Worm (Caenorhabditis elegans): ENCODE measurements around the gene wht-6.

The wht-6 gene

DNA sequence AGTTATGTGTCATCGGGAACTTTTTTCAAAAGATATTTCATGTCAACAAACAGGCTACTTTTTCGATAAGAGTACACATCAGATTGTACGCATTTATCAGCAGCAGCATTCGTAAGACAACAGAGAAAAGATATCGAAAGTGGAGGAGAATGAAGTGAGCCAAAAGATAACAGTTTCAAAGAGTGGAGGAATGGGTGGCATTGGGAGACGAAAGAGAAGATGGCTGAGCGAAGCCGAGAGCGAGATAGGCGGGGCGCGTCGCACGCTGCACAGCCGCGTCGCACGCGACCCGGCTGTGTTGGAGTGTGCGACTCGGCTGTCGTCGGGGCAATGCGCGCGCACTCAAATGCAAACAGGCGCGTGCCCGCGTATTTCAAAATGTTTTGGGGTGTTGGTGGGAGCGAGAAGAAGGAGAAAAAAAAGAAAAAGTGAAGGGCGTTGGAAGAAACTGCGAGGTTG is 7.4 kb upstream of the wht-6 start (continued):
- TF ChIP-seq ceh-28 (tag; optimal IDR thresholded peaks at IDR 0.05) (no peak), mdl-1 (tag; optimal IDR thresholded peaks at IDR 0.05) (peak; percentile 81 to 95), dmd-8 (GFP tag; IDR thresholded peaks at IDR 0.05) (peak; percentile 88), zag-1 (tag; optimal IDR thresholded peaks at IDR 0.05) (no peak), R02D3.7 (tag; optimal IDR thresholded peaks at IDR 0.05) (no peak), tra-1 (GFP tag; IDR thresholded peaks at IDR 0.05) (peak; percentile 95), dpl-1 (GFP tag; optimal IDR thresholded peaks at IDR 0.05) (peak; percentile 75), sdz-12 (GFP tag; optimal IDR thresholded peaks at IDR 0.05) (peak; percentile 25), zfp-3 (GFP tag; conservative IDR thresholded peaks at IDR 0.05) (peak; percentile 87; the same call in 1 of the 2 replicates), cey-2 (tag; optimal IDR thresholded peaks at IDR 0.05; ENCODE audit: borderline replicate concordance, insufficient read depth) (no peak), T26A8.4 (GFP tag; IDR thresholded peaks at IDR 0.05) (peak; percentile 92), ceh-44 (GFP tag; IDR thresholded peaks at IDR 0.05) (no peak), nhr-6 (tag; optimal IDR thresholded peaks at IDR 0.05) (peak; percentile 91), duxl-1 (tag; optimal IDR thresholded peaks at IDR 0.05; ENCODE audit: poor library complexity) (peak; percentile 60), attf-4 (tag; optimal IDR thresholded peaks at IDR 0.05) (no peak), lsy-2 (tag; optimal IDR thresholded peaks at IDR 0.05) (peak; percentile 22 to 78), rbr-2 (tag; optimal IDR thresholded peaks at IDR 0.05) (peak; percentile 93), lim-7 (GFP tag; IDR thresholded peaks at IDR 0.05) (no peak), nhr-41 (GFP tag; IDR thresholded peaks at IDR 0.05) (0 out of 2 replicates have a peak, but pooled peaks have one; percentile 22), zip-2 (tag; optimal IDR thresholded peaks at IDR 0.05) (peak; percentile 11), lin-38 (GFP tag; IDR thresholded peaks at IDR 0.05) (peak; percentile 84), aly-2 (tag; optimal IDR thresholded peaks at IDR 0.05) (no peak), ceh-82 (tag; optimal IDR thresholded peaks at IDR 0.05) (no peak), saeg-2 (GFP tag; IDR thresholded peaks at IDR 0.05) (peak; percentile 70; the same call in 1 of the 2 replicates), ces-1 (GFP tag; optimal IDR thresholded peaks at IDR 0.05) (no peak), nhr-111 (GFP tag; optimal IDR thresholded peaks at IDR 0.05) (no peak), nhr-25 (tag; optimal IDR thresholded peaks at IDR 0.05; ENCODE audit: borderline replicate concordance, insufficient read depth) (peak; percentile 51), spr-1 (tag; optimal IDR thresholded peaks at IDR 0.05) (peak; percentile 77), nhr-77 (tag; optimal IDR thresholded peaks at IDR 0.05) (peak; percentile 85), mes-2 (tag; optimal IDR thresholded peaks at IDR 0.05; ENCODE audit: poor library complexity, severe bottlenecking) (peak; percentile 71), ZK337.2 (GFP tag; IDR thresholded peaks at IDR 0.05) (no peak), fos-1 (tag; optimal IDR thresholded peaks at IDR 0.05) (no peak), pqm-1 (tag; optimal IDR thresholded peaks at IDR 0.05) (peak; percentile 96), set-16 (GFP tag; IDR thresholded peaks at IDR 0.05) (peak; percentile 100), F49E8.2 (tag; optimal IDR thresholded peaks at IDR 0.05; ENCODE audit: borderline replicate concordance) (no peak), nhr-11 (tag; optimal IDR thresholded peaks at IDR 0.05) (peak; percentile 60), php-3 (GFP tag; IDR thresholded peaks at IDR 0.05) (peak; percentile 88), daf-12 (tag; optimal IDR thresholded peaks at IDR 0.05) (no peak), arid-1 (GFP tag; conservative IDR thresholded peaks at IDR 0.05) (peak; percentile 94), nhr-42 (GFP tag; IDR thresholded peaks at IDR 0.05) (peak; percentile 84), dve-1 (tag; optimal IDR thresholded peaks at IDR 0.05; ENCODE audit: insufficient read depth) (peak; percentile 96), nhr-237 (tag; optimal IDR thresholded peaks at IDR 0.05) (no peak), tag-97 (GFP tag; IDR thresholded peaks at IDR 0.05) (no peak), spr-3 (GFP tag; optimal IDR thresholded peaks at IDR 0.05) (peak; percentile 71), Y48G9A.11 (GFP tag; IDR thresholded peaks at IDR 0.05) (peak; percentile 40; the same call in 1 of the 2 replicates), nhr-28 (tag; optimal IDR thresholded peaks at IDR 0.05) (peak; percentile 91), egl-43 (GFP tag; IDR thresholded peaks at IDR 0.05) (peak; percentile 93), F26F4.8 (GFP tag; conservative IDR thresholded peaks at IDR 0.05) (no peak), hlh-11 (tag; optimal IDR thresholded peaks at IDR 0.05) (peak; percentile 97), snpc-4 (tag; optimal IDR thresholded peaks at IDR 0.05) (no peak), daf-8 (GFP tag; IDR thresholded peaks at IDR 0.05) (no peak)

Measured in whole organism, L4 larva.